Worm (Caenorhabditis elegans): ENCODE results near the gene R02F11.10.

R02F11.10 gene

ce11 chrV:4826710-4827380, 37.9 kb downstream of the R02F11.10 start, which contains the start of the genes hsp-6 and C37H5.5 (continued):
- TF ChIP-seq chd-7 (tag; optimal IDR thresholded peaks at IDR 0.05) = no peak
- TF ChIP-seq xnd-1 (tag; optimal IDR thresholded peaks at IDR 0.05) = peak; percentile 52
- no peak for TF ChIP-seq pha-4 (tag; optimal IDR thresholded peaks at IDR 0.05)
- no peak for TF ChIP-seq hlh-12 (tag; optimal IDR thresholded peaks at IDR 0.05)
- TF ChIP-seq lsl-1 (GFP tag; optimal IDR thresholded peaks at IDR 0.05) = peak; percentile 91
- TF ChIP-seq ceh-58 (GFP tag; IDR thresholded peaks at IDR 0.05) = no peak
- no peak for TF ChIP-seq aptf-3 (GFP tag; IDR thresholded peaks at IDR 0.05)
- peak; percentile 49 for TF ChIP-seq nhr-80 (tag; optimal IDR thresholded peaks at IDR 0.05)
- no peak for TF ChIP-seq attf-6 (GFP tag; IDR thresholded peaks at IDR 0.05)
- TF ChIP-seq F37B4.10 (GFP tag; IDR thresholded peaks at IDR 0.05) = no peak
- TF ChIP-seq rpc-1 (optimal IDR thresholded peaks at IDR 0.05) = peak; percentile 43
- TF ChIP-seq rpc-1 (tag; optimal IDR thresholded peaks at IDR 0.05) = no peak
- no peak for TF ChIP-seq attf-3 (GFP tag; conservative IDR thresholded peaks at IDR 0.05)
- 0 out of 2 replicates have a peak, but pooled peaks have one; percentile 42 for TF ChIP-seq ekl-4 (GFP tag; IDR thresholded peaks at IDR 0.05)
- no peak for TF ChIP-seq gei-17 (GFP tag; optimal IDR thresholded peaks at IDR 0.05)
- no peak for TF ChIP-seq repo-1 (tag; optimal IDR thresholded peaks at IDR 0.05)
- TF ChIP-seq lin-26 (GFP tag; IDR thresholded peaks at IDR 0.05) = peak; percentile 64; the same call in 1 of the 2 replicates
- no peak for TF ChIP-seq Y67H2A.10 (GFP tag; conservative IDR thresholded peaks at IDR 0.05)
- no peak for TF ChIP-seq B0261.1 (tag; optimal IDR thresholded peaks at IDR 0.05)
- TF ChIP-seq dox-1 (GFP tag; IDR thresholded peaks at IDR 0.05) = peak; percentile 84
- peak; percentile 79 for TF ChIP-seq ceh-100 (GFP tag; IDR thresholded peaks at IDR 0.05)
- peak; percentile 54 for TF ChIP-seq ZK185.1 (tag; optimal IDR thresholded peaks at IDR 0.05; ENCODE audit: poor library complexity, severe bottlenecking)
- peak; percentile 72 for TF ChIP-seq D2030.7 (GFP tag; IDR thresholded peaks at IDR 0.05)
- no peak for TF ChIP-seq nhr-179 (tag; optimal IDR thresholded peaks at IDR 0.05)
- TF ChIP-seq efl-1 (GFP tag; optimal IDR thresholded peaks at IDR 0.05) = peak; percentile 45
- TF ChIP-seq lsy-27 (tag; optimal IDR thresholded peaks at IDR 0.05; ENCODE audit: borderline replicate concordance, insufficient read depth) = no peak
- TF ChIP-seq K11D2.4 (GFP tag; IDR thresholded peaks at IDR 0.05) = peak; percentile 70
- peak; percentile 78 for TF ChIP-seq rcor-1 (GFP tag; IDR thresholded peaks at IDR 0.05)
- no peak for TF ChIP-seq unc-62 (GFP tag; optimal IDR thresholded peaks at IDR 0.05)
- TF ChIP-seq madf-6 (GFP tag; IDR thresholded peaks at IDR 0.05) = peak; percentile 91
- TF ChIP-seq ztf-25 (GFP tag; IDR thresholded peaks at IDR 0.05) = no peak
- no peak for TF ChIP-seq ztf-3 (GFP tag; optimal IDR thresholded peaks at IDR 0.05)
- no peak for TF ChIP-seq mes-4 (tag; optimal IDR thresholded peaks at IDR 0.05)
- peak; percentile 69 for TF ChIP-seq F49E8.2 (tag; optimal IDR thresholded peaks at IDR 0.05; ENCODE audit: insufficient read depth)
- no peak for TF ChIP-seq him-1 (tag; optimal IDR thresholded peaks at IDR 0.05)
- no peak for TF ChIP-seq ztf-22 (GFP tag; optimal IDR thresholded peaks at IDR 0.05)
- no peak for TF ChIP-seq B0035.1 (tag; optimal IDR thresholded peaks at IDR 0.05)
- TF ChIP-seq F39B2.1 (GFP tag; IDR thresholded peaks at IDR 0.05) = no peak
- TF ChIP-seq nhr-27 (tag; optimal IDR thresholded peaks at IDR 0.05) = no peak
- no peak for TF ChIP-seq atf-7 (tag; optimal IDR thresholded peaks at IDR 0.05)
- peak; percentile 55 for TF ChIP-seq snpc-1.3 (tag; optimal IDR thresholded peaks at IDR 0.05; ENCODE audit: insufficient read depth)
- TF ChIP-seq die-1 (tag; optimal IDR thresholded peaks at IDR 0.05) = no peak
- TF ChIP-seq hsf-1 (GFP tag; IDR thresholded peaks at IDR 0.05) = peak; percentile 91
- no peak for TF ChIP-seq ceh-79 (tag; optimal IDR thresholded peaks at IDR 0.05)
- no peak for TF ChIP-seq egl-18 (GFP tag; IDR thresholded peaks at IDR 0.05)
- TF ChIP-seq Y53G8AR.9 (GFP tag; conservative IDR thresholded peaks at IDR 0.05) = peak; percentile 82
- TF ChIP-seq egl-44 (GFP tag; IDR thresholded peaks at IDR 0.05) = no peak
- peak; percentile 79 for TF ChIP-seq B0336.3 (GFP tag; IDR thresholded peaks at IDR 0.05)
